Worm (Caenorhabditis elegans) whole organism, L4 larva: Measurements from ENCODE around the gene F52G3.5.
A peak's percentile ranks its signal among the peaks of the same experiment; 100 is the strongest.

Experiments used
- F49E8.2 ChIP-seq: sonication (generic microtip); optimal IDR thresholded peaks from 2 replicates; lab custom pipeline; 2016; ENCODE audit warnings: missing compliant biosample characterization, mild to moderate bottlenecking, missing genetic modification characterization, borderline replicate concordance
- Y105C5A.15 ChIP-seq: fragments of 200-800 bp; sonication (Bioruptor generic); IDR thresholded peaks from 2 replicates; pipeline ENCODE4 v1.3.6; 2022; ENCODE audit warnings: missing genetic modification characterization, missing compliant biosample characterization
- ZK546.5 ChIP-seq, 2 experiments: sonication (generic microtip); optimal IDR thresholded peaks; 2 replicates each; lab custom pipeline; 2017; ENCODE audit warnings: missing biosample characterization in 2 of 2, missing genetic modification characterization in 2 of 2
- aha-1 ChIP-seq: fragments of 150-350 bp; peaks from one replicate; lab custom pipeline; 2014; ENCODE audit warnings: missing biosample characterization, missing genetic modification characterization
- ceh-32 ChIP-seq: sonication (generic microtip); optimal IDR thresholded peaks from 2 replicates; lab custom pipeline; 2016; ENCODE audit warnings: mild to moderate bottlenecking, missing genetic modification characterization, missing compliant biosample characterization; ENCODE audit not compliant: poor library complexity
- ces-1 ChIP-seq: fragments of 150-350 bp; sonication (generic microtip); optimal IDR thresholded peaks from 4 replicates; lab custom pipeline; 2014; ENCODE audit warnings: missing biosample characterization, missing genetic modification reagents, missing genetic modification characterization
- daf-12 ChIP-seq: fragments of 150-350 bp; optimal IDR thresholded peaks from 2 replicates; lab custom pipeline; 2014; ENCODE audit warnings: missing biosample characterization, missing genetic modification reagents, missing genetic modification characterization
- daf-16 ChIP-seq, 3 experiments: sonication (generic microtip); optimal IDR thresholded peaks; 2 replicates each; lab custom pipeline; 2016 to 2017; ENCODE audit warnings: missing genetic modification characterization in 3 of 3, missing genetic modification reagents in 3 of 3, mild to moderate bottlenecking in 2 of 3, missing compliant biosample characterization in 2 of 3, missing biosample characterization in 1 of 3, moderate library complexity in 1 of 3
- daf-8 ChIP-seq: fragments of 200-800 bp; sonication (Bioruptor generic); IDR thresholded peaks from 2 replicates; pipeline ENCODE4 v1.3.6; 2022; ENCODE audit warnings: missing genetic modification characterization, missing compliant biosample characterization
- dmd-6 ChIP-seq: fragments of 200-800 bp; sonication (Bioruptor generic); IDR thresholded peaks from 2 replicates; pipeline ENCODE4 v1.3.6; 2022; ENCODE audit warnings: missing genetic modification reagents, missing genetic modification characterization, missing compliant biosample characterization
- dpl-1 ChIP-seq: fragments of 150-350 bp; optimal IDR thresholded peaks from 2 replicates; lab custom pipeline; 2014; ENCODE audit warnings: missing biosample characterization, missing genetic modification reagents, missing genetic modification characterization
- egl-27 ChIP-seq: sonication (generic microtip); optimal IDR thresholded peaks from 3 replicates; lab custom pipeline; 2017; ENCODE audit warnings: missing biosample characterization, missing genetic modification reagents, missing genetic modification characterization
- egl-43 ChIP-seq: fragments of 200-800 bp; sonication (Bioruptor generic); IDR thresholded peaks from 2 replicates; pipeline ENCODE4 v1.3.6; 2022; ENCODE audit warnings: missing genetic modification reagents, missing genetic modification characterization, missing compliant biosample characterization
- hlh-30 ChIP-seq: sonication (generic microtip); optimal IDR thresholded peaks from 2 replicates; lab custom pipeline; 2017; ENCODE audit warnings: antibody characterized with exemption, mild to moderate bottlenecking, missing genetic modification characterization, missing compliant biosample characterization; ENCODE audit not compliant: insufficient read depth
- hmg-1.1 ChIP-seq: fragments of 200-800 bp; sonication (Bioruptor generic); IDR thresholded peaks from 2 replicates; pipeline ENCODE4 v1.3.6; 2022; ENCODE audit warnings: missing genetic modification reagents, missing genetic modification characterization, missing compliant biosample characterization
- jun-1 ChIP-seq: fragments of 150-350 bp; optimal IDR thresholded peaks from 2 replicates; lab custom pipeline; 2014; ENCODE audit warnings: missing biosample characterization, missing genetic modification reagents, missing genetic modification characterization
- lin-13 ChIP-seq: fragments of 150-350 bp; optimal IDR thresholded peaks from 2 replicates; lab custom pipeline; 2014; ENCODE audit warnings: missing biosample characterization, missing genetic modification reagents, missing genetic modification characterization
- lin-38 ChIP-seq: fragments of 200-800 bp; sonication (Bioruptor generic); IDR thresholded peaks from 2 replicates; pipeline ENCODE4 v1.3.6; 2022; ENCODE audit warnings: missing genetic modification reagents, missing genetic modification characterization, missing compliant biosample characterization
- lin-39 ChIP-seq: fragments of 150-350 bp; optimal IDR thresholded peaks from 2 replicates; lab custom pipeline; 2014; ENCODE audit warnings: missing biosample characterization, missing genetic modification reagents, missing genetic modification characterization
- madf-5 ChIP-seq, 2 experiments: fragments of 200-800 bp; sonication (Bioruptor generic); IDR thresholded peaks; 2 replicates each; pipeline ENCODE4 v1.3.6; 2022; ENCODE audit warnings: missing compliant biosample characterization in 2 of 2, missing genetic modification characterization in 2 of 2
- madf-9 ChIP-seq: fragments of 200-800 bp; sonication (Bioruptor generic); conservative IDR thresholded peaks from 2 replicates; pipeline ENCODE4 v1.3.6; 2022; ENCODE audit warnings: missing genetic modification reagents, missing genetic modification characterization, missing compliant biosample characterization
- mdt-29 ChIP-seq: fragments of 200-800 bp; sonication (Bioruptor generic); IDR thresholded peaks from 2 replicates; pipeline ENCODE4 v1.3.6; 2022; ENCODE audit warnings: missing genetic modification reagents, missing genetic modification characterization, missing compliant biosample characterization
- mep-1 ChIP-seq: fragments of 150-350 bp; sonication (generic microtip); optimal IDR thresholded peaks from 3 replicates; lab custom pipeline; 2014; ENCODE audit warnings: missing biosample characterization, missing genetic modification characterization
- mxl-2 ChIP-seq: fragments of 200-800 bp; sonication (Bioruptor generic); conservative IDR thresholded peaks from 2 replicates; pipeline ENCODE4 v1.3.6; 2022; ENCODE audit warnings: missing genetic modification reagents, missing genetic modification characterization, missing compliant biosample characterization
- mxl-3 ChIP-seq: fragments of 200-800 bp; sonication (Bioruptor generic); optimal IDR thresholded peaks from 2 replicates; lab custom pipeline; 2018; ENCODE audit warnings: mild to moderate bottlenecking, missing genetic modification characterization, missing compliant biosample characterization
- nhr-11 ChIP-seq: fragments of 150-350 bp; optimal IDR thresholded peaks from 2 replicates; lab custom pipeline; 2014; ENCODE audit warnings: missing biosample characterization, missing genetic modification characterization
- nhr-111 ChIP-seq: fragments of 200-800 bp; sonication (Bioruptor generic); optimal IDR thresholded peaks from 2 replicates; lab custom pipeline; 2018; ENCODE audit warnings: mild to moderate bottlenecking, missing genetic modification characterization, missing compliant biosample characterization
- nhr-237 ChIP-seq: sonication (generic microtip); optimal IDR thresholded peaks from 2 replicates; lab custom pipeline; 2017; ENCODE audit warnings: missing biosample characterization, missing genetic modification characterization
- nhr-42 ChIP-seq: fragments of 200-800 bp; sonication (Bioruptor generic); IDR thresholded peaks from 2 replicates; pipeline ENCODE4 v1.3.6; 2022; ENCODE audit warnings: missing genetic modification characterization, missing compliant biosample characterization
- nhr-76 ChIP-seq: fragments of 150-350 bp; optimal IDR thresholded peaks from 2 replicates; lab custom pipeline; 2014; ENCODE audit warnings: missing biosample characterization, missing genetic modification characterization
- pqm-1 ChIP-seq: sonication (generic microtip); optimal IDR thresholded peaks from 2 replicates; lab custom pipeline; 2017; ENCODE audit warnings: missing biosample characterization, missing genetic modification characterization
- sdz-12 ChIP-seq: fragments of 200-800 bp; sonication (Bioruptor generic); optimal IDR thresholded peaks from 2 replicates; lab custom pipeline; 2018; ENCODE audit warnings: mild to moderate bottlenecking, missing genetic modification characterization, missing compliant biosample characterization
- skn-1 ChIP-seq: fragments of 150-350 bp; optimal IDR thresholded peaks from 2 replicates; lab custom pipeline; 2014; ENCODE audit warnings: missing biosample characterization, missing genetic modification characterization
- snpc-1.2 ChIP-seq: fragments of 200-800 bp; sonication (Bioruptor generic); IDR thresholded peaks from 2 replicates; pipeline ENCODE4 v1.3.6; 2022; ENCODE audit warnings: missing genetic modification reagents, missing genetic modification characterization, missing compliant biosample characterization
- tag-97 ChIP-seq: fragments of 200-800 bp; sonication (Bioruptor generic); IDR thresholded peaks from 2 replicates; pipeline ENCODE4 v1.3.6; 2022; ENCODE audit warnings: missing genetic modification characterization, missing compliant biosample characterization
- tra-1 ChIP-seq: fragments of 200-800 bp; sonication (Bioruptor generic); IDR thresholded peaks from 2 replicates; pipeline ENCODE4 v1.3.6; 2022; ENCODE audit warnings: missing genetic modification reagents, missing genetic modification characterization, missing compliant biosample characterization
- unc-130 ChIP-seq: sonication (generic microtip); optimal IDR thresholded peaks from 2 replicates; lab custom pipeline; 2016; ENCODE audit warnings: missing genetic modification reagents, missing genetic modification characterization, missing compliant biosample characterization
- unc-62 ChIP-seq, 3 experiments: fragments of 150-350 bp in 1 of 3; sonication (generic microtip); optimal IDR thresholded peaks in 2 of 3; peaks in 1 of 3; 1 replicate in 1 of 3; 2 replicates in 2 of 3; lab custom pipeline; 2014 to 2017; ENCODE audit warnings: missing biosample characterization in 3 of 3, missing genetic modification characterization in 3 of 3, missing genetic modification reagents in 3 of 3, missing genotype in 1 of 3
- zip-2 ChIP-seq: fragments of 150-350 bp; optimal IDR thresholded peaks from 2 replicates; lab custom pipeline; 2014; ENCODE audit warnings: missing biosample characterization, missing genetic modification characterization
- ztf-11 ChIP-seq: fragments of 150-350 bp; optimal IDR thresholded peaks from 2 replicates; lab custom pipeline; 2014; ENCODE audit warnings: missing biosample characterization, missing genetic modification characterization

The F52G3.5 gene

DNA sequence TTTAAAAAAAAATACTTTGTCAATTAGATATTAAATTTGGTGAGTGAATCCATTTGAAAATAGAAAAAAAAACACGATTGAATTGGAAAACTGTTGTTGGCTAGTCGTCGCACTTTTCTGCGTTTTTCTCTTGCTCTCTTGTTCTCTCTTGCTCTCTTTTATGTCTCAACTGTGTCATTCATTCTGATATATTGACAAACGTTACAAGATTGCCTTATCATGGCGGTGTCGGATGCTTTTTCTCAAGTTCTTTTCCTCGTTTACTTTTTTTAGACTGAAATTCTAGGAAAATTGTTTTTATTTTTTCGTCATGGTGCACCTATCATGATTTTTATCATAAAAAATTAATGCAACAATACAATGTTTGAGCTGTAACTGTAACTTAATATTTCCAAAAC lies 19.9 kb upstream of the F52G3.5 start (continued):
- TF ChIP-seq zip-2 (no peak), mxl-2 (GFP tag; lab: Robert Waterston, UW) (no peak), daf-12 (tag; lab: Kevin White, UChicago) (no peak), tag-97 (GFP tag; lab: Robert Waterston, UW) (no peak), ZK546.5 (tag; optimal IDR thresholded peaks at IDR 0.05; lab: Kevin White, UChicago) (no peak), madf-5 (GFP tag; IDR thresholded peaks at IDR 0.05; lab: Robert Waterston, UW) (no peak), Y105C5A.15 (GFP tag; lab: Robert Waterston, UW) (no peak), unc-130 (GFP tag; lab: Kevin White, UChicago) (no peak), mep-1 (peak; percentile 7), nhr-76 (tag; lab: Kevin White, UChicago) (no peak), daf-8 (no peak), lin-38 (GFP tag; lab: Robert Waterston, UW) (no peak), ceh-32 (tag; lab: Kevin White, UChicago) (no peak), tra-1 (GFP tag; lab: Robert Waterston, UW) (0 out of 2 replicates have a peak, but pooled peaks have one; percentile 11), lin-39 (no peak), egl-43 (GFP tag; lab: Robert Waterston, UW) (no peak), nhr-11 (tag; lab: Kevin White, UChicago) (no peak), ces-1 (no peak), F49E8.2 (tag; lab: Kevin White, UChicago) (no peak), lin-13 (GFP tag; lab: Kevin White, UChicago) (no peak), skn-1 (no peak), sdz-12 (no peak), egl-27 (no peak), nhr-42 (GFP tag; lab: Robert Waterston, UW) (no peak), nhr-237 (tag; lab: Kevin White, UChicago) (no peak), mdt-29 (no peak), madf-9 (GFP tag; lab: Robert Waterston, UW) (no peak), ztf-11 (tag; lab: Kevin White, UChicago) (no peak), snpc-1.2 (GFP tag; lab: Robert Waterston, UW) (no peak), hlh-30 (tag; lab: Kevin White, UChicago) (no peak), dpl-1 (GFP tag; lab: Kevin White, UChicago) (no peak), nhr-111 (GFP tag; lab: Kevin White, UChicago) (no peak)

DNA sequence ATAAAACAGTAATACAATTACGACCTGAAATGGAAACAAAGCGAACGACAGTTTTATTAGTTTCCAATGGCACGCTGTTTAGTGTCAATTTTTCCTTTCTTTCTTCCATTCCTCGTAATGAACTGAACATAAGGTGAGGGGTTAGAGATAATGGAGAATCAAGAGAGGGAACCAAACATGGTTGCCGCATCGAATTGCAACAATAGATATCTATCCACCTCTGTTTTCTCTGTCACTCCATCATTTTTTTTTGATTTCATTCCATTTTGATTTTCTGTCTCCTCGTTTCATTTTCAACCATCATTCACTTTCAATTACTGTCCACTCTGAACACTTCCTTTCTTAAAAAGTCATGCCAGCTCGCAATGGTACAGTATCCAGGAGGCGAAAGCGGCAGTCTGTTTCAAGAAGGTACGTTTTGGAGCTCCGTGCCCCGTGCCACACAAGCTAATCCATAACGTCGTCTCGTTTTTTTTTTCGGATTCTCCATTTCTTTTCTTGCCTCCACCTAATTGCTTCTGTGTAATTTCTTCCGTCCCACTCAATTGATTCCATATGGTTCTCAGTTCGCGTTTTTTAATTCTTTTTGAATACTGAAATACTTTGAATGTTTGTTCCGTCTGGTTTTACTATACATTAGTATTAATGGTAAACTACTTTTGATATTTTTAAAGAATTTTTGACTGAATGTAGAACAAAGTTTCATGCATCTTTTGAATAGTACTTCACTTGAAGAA lies 19.4 kb upstream of the F52G3.5 start:
- TF ChIP-seq dmd-6 (GFP tag; lab: Robert Waterston, UW), result 0 out of 2 replicates have a peak, but pooled peaks have one; percentile 19
- peak; percentile 34 for TF ChIP-seq mxl-3
- peak in 1 of 2 experiments; percentile 81 for TF ChIP-seq unc-62 (GFP tag; optimal IDR thresholded peaks at IDR 0.05 in 1 of 2; lab: Kevin White, UChicago)
- no peak for TF ChIP-seq unc-62 (tag; optimal IDR thresholded peaks at IDR 0.05; lab: Kevin White, UChicago)
- 0 out of 2 replicates have a peak, but pooled peaks have one; percentile 16 for TF ChIP-seq hmg-1.1
- no peak for TF ChIP-seq aha-1 (tag; lab: Kevin White, UChicago)

DNA sequence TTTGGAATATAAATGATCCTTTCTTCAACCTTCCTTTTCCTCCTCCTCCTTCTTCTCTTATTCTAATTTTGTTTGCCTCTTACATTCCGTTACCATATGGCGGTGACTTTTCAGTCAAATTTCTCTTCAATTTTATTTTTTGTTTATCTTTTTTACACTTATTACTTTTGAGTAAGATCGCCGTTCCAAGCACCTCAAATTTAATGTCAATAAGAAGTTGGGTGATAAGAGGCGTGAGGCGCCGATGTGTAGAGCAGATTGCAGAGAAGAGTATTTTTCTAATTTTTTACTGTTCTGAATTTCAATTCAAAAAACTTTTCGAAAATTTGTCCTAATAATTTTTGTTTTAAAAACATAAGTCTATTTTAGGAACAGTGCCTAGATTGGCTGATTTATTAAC lies 18.5 kb upstream of the F52G3.5 start:
- TF ChIP-seq pqm-1 (tag; lab: Kevin White, UChicago) (peak; percentile 17), jun-1 (no peak), daf-16 (GFP tag; optimal IDR thresholded peaks at IDR 0.05; lab: Kevin White, UChicago) (no peak), daf-16 (tag; optimal IDR thresholded peaks at IDR 0.05; lab: Kevin White, UChicago) (peak; percentile 87)
